Worm (Caenorhabditis elegans): Measurements from ENCODE around the gene F32H5.4.
A peak's percentile ranks its signal among the peaks of the same experiment; 100 is the strongest.

Gene F32H5.4

ce11 chrV:13358823-13359592 lies 1.3 kb upstream of the F32H5.4 start, which contains the start of gene F32H5.3:
Gene F32H5.3 (plus strand): TSS chrV:13359335.
- TF ChIP-seq nhr-23 (tag; optimal IDR thresholded peaks at IDR 0.05) (peak; percentile 35), nhr-12 (tag; optimal IDR thresholded peaks at IDR 0.05) (no peak), nhr-25 (tag; optimal IDR thresholded peaks at IDR 0.05) (peak; percentile 24), elt-1 (tag; optimal IDR thresholded peaks at IDR 0.05) (peak; percentile 81), ceh-82 (tag; optimal IDR thresholded peaks at IDR 0.05) (no peak), nhr-43 (tag; optimal IDR thresholded peaks at IDR 0.05; ENCODE audit: poor library complexity, severe bottlenecking) (peak; percentile 8)

DNA sequence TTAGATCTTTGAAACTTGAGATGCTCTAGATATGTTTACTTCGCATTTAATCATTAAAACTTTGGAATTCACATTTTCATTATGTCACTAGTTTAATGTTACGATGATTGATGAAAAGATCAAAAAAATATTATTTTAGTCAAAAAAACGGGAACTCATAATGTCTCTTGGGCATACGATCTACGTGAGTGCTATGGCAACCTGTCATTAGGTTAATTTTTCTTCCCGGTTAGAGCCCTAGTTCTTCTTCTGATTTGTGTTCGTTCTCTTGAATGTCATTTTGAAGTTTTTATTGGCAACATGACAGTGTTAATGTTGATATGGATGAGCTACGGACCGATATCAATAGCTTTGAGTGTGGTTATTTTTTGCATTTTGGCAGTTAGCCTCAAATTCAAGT lies 3.1 kb downstream of the F32H5.4 start, which contains the start of gene srg-46:
TSS of gene srg-46 (plus strand) at position 301 of the 400 bp plus-strand sequence.
- TF ChIP-seq ZK546.5 (tag; optimal IDR thresholded peaks at IDR 0.05) (no peak), pqm-1 (tag; optimal IDR thresholded peaks at IDR 0.05) (no peak), ceh-9 (tag; optimal IDR thresholded peaks at IDR 0.05) (no peak)

DNA sequence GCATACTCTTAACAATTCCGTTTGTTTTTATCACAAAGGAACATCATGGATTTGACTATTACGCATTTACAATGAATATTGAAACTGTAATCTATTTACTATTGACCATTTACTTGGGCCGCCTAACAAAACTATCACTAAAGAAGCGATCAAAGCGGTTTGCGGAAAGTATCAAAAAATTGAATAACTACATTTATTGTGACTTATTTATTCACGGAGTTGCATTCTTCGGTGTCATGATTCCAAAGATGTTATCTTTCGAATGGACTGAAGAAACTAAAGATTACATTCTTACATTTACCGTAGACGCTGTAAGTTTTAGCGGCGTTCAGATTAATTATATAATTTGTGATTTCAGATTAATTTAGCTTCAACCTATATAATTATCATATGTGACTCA lies 3.9 kb downstream of the F32H5.4 start:
- TF ChIP-seq aly-2 (tag; optimal IDR thresholded peaks at IDR 0.05), result no peak
- TF ChIP-seq lin-39 (tag; optimal IDR thresholded peaks at IDR 0.05), result no peak
- no peak for TF ChIP-seq nhr-25 (tag; optimal IDR thresholded peaks at IDR 0.05)
- no peak for TF ChIP-seq ceh-28 (tag; optimal IDR thresholded peaks at IDR 0.05)
- no peak for TF ChIP-seq nhr-77 (tag; optimal IDR thresholded peaks at IDR 0.05)
- TF ChIP-seq fkh-2 (tag; optimal IDR thresholded peaks at IDR 0.05), result no peak
- TF ChIP-seq mml-1 (tag; optimal IDR thresholded peaks at IDR 0.05), result no peak
- TF ChIP-seq hmg-11 (tag; optimal IDR thresholded peaks at IDR 0.05), result no peak
- no peak for TF ChIP-seq pqm-1 (tag; optimal IDR thresholded peaks at IDR 0.05)
- TF ChIP-seq pha-4 (tag; optimal IDR thresholded peaks at IDR 0.05), result no peak
- TF ChIP-seq jun-1 (tag; optimal IDR thresholded peaks at IDR 0.05), result no peak
- no peak for TF ChIP-seq R02D3.7 (tag; optimal IDR thresholded peaks at IDR 0.05)
- no peak for TF ChIP-seq daf-12 (tag; optimal IDR thresholded peaks at IDR 0.05)
- TF ChIP-seq lsy-12 (tag; optimal IDR thresholded peaks at IDR 0.05), result no peak

- peak; percentile 56 for TF ChIP-seq fkh-10 (GFP tag; optimal IDR thresholded peaks at IDR 0.05)
- no peak for TF ChIP-seq ceh-9 (tag; optimal IDR thresholded peaks at IDR 0.05)
Measured at ce11 chrV:13366488-13366887, 6.1 kb downstream of the F32H5.4 start.

ce11 chrV:13367024-13367423 lies 6.7 kb downstream of the F32H5.4 start, which contains the start of gene srx-125:
Gene srx-125 (plus strand): TSS chrV:13367324.
- no peak for TF ChIP-seq nhr-43 (tag; optimal IDR thresholded peaks at IDR 0.05; ENCODE audit: poor library complexity, severe bottlenecking)
- TF ChIP-seq unc-39 (tag; optimal IDR thresholded peaks at IDR 0.05), result no peak
- TF ChIP-seq ceh-28 (tag; optimal IDR thresholded peaks at IDR 0.05), result no peak
- TF ChIP-seq R02D3.7 (tag; optimal IDR thresholded peaks at IDR 0.05), result no peak
- TF ChIP-seq sea-2 (GFP tag; optimal IDR thresholded peaks at IDR 0.05), result no peak
- TF ChIP-seq elt-1 (tag; optimal IDR thresholded peaks at IDR 0.05), result no peak
- no peak for TF ChIP-seq fkh-2 (tag; optimal IDR thresholded peaks at IDR 0.05)
- TF ChIP-seq mml-1 (tag; optimal IDR thresholded peaks at IDR 0.05), result no peak
- no peak for TF ChIP-seq nhr-76 (tag; optimal IDR thresholded peaks at IDR 0.05)
- TF ChIP-seq ztf-11 (tag; optimal IDR thresholded peaks at IDR 0.05), result no peak
- no peak for TF ChIP-seq nhr-77 (tag; optimal IDR thresholded peaks at IDR 0.05)
- no peak for TF ChIP-seq unc-62 (GFP tag; optimal IDR thresholded peaks at IDR 0.05)
- no peak for TF ChIP-seq ama-1 (optimal IDR thresholded peaks at IDR 0.05)
- TF ChIP-seq nfya-1 (tag; optimal IDR thresholded peaks at IDR 0.05; ENCODE audit: insufficient read depth), result no peak
- TF ChIP-seq pha-4 (tag; optimal IDR thresholded peaks at IDR 0.05), result no peak
- no peak for TF ChIP-seq fkh-10 (GFP tag; optimal IDR thresholded peaks at IDR 0.05)
- no peak for TF ChIP-seq egl-27 (tag; optimal IDR thresholded peaks at IDR 0.05)
- no peak for TF ChIP-seq nhr-23 (tag; optimal IDR thresholded peaks at IDR 0.05)
- no peak for TF ChIP-seq nhr-25 (tag; optimal IDR thresholded peaks at IDR 0.05)
- no peak for TF ChIP-seq lin-15B (tag; optimal IDR thresholded peaks at IDR 0.05)

ce11 chrV:13369663-13370062 lies 9.3 kb downstream of the F32H5.4 start:
- no peak for TF ChIP-seq tbx-2 (tag; optimal IDR thresholded peaks at IDR 0.05)
- TF ChIP-seq nhr-43 (tag; optimal IDR thresholded peaks at IDR 0.05; ENCODE audit: poor library complexity, severe bottlenecking), result peak; percentile 28
- peak; percentile 73 for TF ChIP-seq jun-1 (tag; optimal IDR thresholded peaks at IDR 0.05)
- TF ChIP-seq lin-15B (tag; optimal IDR thresholded peaks at IDR 0.05), result no peak
- peak; percentile 79 for TF ChIP-seq pqm-1 (tag; optimal IDR thresholded peaks at IDR 0.05)
- peak; percentile 83 for TF ChIP-seq elt-2 (tag; optimal IDR thresholded peaks at IDR 0.05)
